Worm (Caenorhabditis elegans): ENCODE measurements around the gene clec-158.

ce11 chrIII:6831312-6831711, 28.1 kb downstream of the clec-158 start:
- no peak for TF ChIP-seq ama-1 (optimal IDR thresholded peaks at IDR 0.05)
- TF ChIP-seq zag-1 (tag; optimal IDR thresholded peaks at IDR 0.05) = no peak
- no peak for TF ChIP-seq elt-3 (tag; optimal IDR thresholded peaks at IDR 0.05)
- no peak for TF ChIP-seq unc-130 (tag; optimal IDR thresholded peaks at IDR 0.05)
- no peak for TF ChIP-seq unc-62 (GFP tag; optimal IDR thresholded peaks at IDR 0.05)
- TF ChIP-seq skn-1 (tag; optimal IDR thresholded peaks at IDR 0.05) = no peak
- TF ChIP-seq snpc-4 (tag; optimal IDR thresholded peaks at IDR 0.05) = no peak
- TF ChIP-seq vab-15 (tag; optimal IDR thresholded peaks at IDR 0.05) = no peak
- no peak for TF ChIP-seq nhr-90 (tag; optimal IDR thresholded peaks at IDR 0.05; ENCODE audit: poor library complexity)
